Worm (Caenorhabditis elegans): Measurements from ENCODE around the gene F31E9.6.

The F31E9.6 gene

DNA sequence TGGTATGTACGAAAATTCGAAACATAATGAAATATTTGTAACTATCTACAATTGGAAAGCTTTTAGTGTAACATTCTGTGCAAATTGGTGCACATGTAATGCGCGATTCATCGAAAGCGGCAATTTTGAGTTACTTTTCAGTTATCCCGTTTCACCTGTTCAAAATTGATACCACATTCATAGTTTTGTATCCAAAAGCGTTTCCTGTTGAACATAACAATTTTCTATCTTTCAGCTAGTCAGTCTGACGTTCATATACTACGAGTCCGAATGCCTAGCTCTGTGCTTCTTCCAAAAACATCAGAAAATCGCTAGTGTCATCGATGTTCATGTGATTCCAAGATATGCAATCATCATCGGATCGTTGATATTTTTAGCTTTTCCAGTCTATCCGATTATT lies 11.6 kb downstream of the F31E9.6 start:
- TF ChIP-seq ceh-16 (tag; optimal IDR thresholded peaks at IDR 0.05) (no peak), unc-62 (GFP tag; optimal IDR thresholded peaks at IDR 0.05) (no peak), lin-39 (tag; optimal IDR thresholded peaks at IDR 0.05) (no peak), elt-2 (tag; optimal IDR thresholded peaks at IDR 0.05) (no peak), fkh-2 (tag; optimal IDR thresholded peaks at IDR 0.05) (no peak), skn-1 (tag; optimal IDR thresholded peaks at IDR 0.05) (no peak)

DNA sequence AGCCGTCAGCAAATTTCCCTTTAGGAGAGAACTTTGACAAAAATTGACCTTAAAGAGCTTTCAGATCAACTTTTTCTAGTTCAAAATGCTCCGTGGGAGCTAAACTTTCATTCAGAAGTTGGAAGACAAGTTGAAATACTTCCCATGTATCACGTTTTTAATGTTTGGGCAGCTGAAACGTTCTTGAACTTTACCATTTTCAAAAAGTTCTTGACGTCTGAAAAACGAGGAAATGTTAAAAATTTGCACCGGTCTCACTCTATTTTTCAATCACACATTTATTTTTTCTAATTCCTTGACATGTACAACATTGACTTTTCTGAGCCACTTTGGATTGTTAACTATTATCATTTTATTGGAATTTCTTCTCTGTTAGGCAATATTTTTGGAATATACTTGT lies 12.2 kb downstream of the F31E9.6 start, which contains the start of gene sri-70:
TSS of gene sri-70 (plus strand) at position 301 of the 400 bp plus-strand sequence.
- TF ChIP-seq elt-3 (tag; optimal IDR thresholded peaks at IDR 0.05) (no peak), nhr-25 (tag; optimal IDR thresholded peaks at IDR 0.05) (no peak), nhr-28 (tag; optimal IDR thresholded peaks at IDR 0.05) (no peak), nfya-1 (tag; optimal IDR thresholded peaks at IDR 0.05; ENCODE audit: insufficient read depth) (no peak), daf-12 (tag; optimal IDR thresholded peaks at IDR 0.05) (no peak), eor-1 (tag; optimal IDR thresholded peaks at IDR 0.05) (no peak), nhr-12 (tag; optimal IDR thresholded peaks at IDR 0.05) (no peak), nhr-77 (tag; optimal IDR thresholded peaks at IDR 0.05) (no peak), ceh-82 (tag; optimal IDR thresholded peaks at IDR 0.05) (no peak), sea-2 (GFP tag; optimal IDR thresholded peaks at IDR 0.05) (no peak)

DNA sequence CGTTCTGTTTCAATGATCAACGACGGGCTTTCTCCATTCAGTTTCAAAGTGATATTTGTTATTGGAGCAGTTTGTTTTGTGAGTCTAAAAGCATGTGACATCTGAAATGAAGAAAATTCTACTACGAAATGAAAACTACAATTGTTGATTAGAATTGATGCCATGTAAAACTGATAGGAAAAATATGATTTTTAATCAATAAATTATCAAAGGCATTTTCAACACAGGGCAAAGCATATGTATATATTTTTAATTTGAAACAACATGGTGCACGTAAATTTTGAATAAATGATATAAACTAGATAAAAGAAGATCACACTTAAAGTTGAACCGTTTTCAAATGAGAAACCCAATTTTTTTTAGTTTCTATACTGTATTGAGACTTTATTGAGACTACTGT lies 13.6 kb downstream of the F31E9.6 start, which contains the start of gene K10G4.5:
TSS of gene K10G4.5 (minus strand) at position 101 of the 400 bp plus-strand sequence.
- TF ChIP-seq aly-2 (tag; optimal IDR thresholded peaks at IDR 0.05) (no peak), nhr-67 (tag; optimal IDR thresholded peaks at IDR 0.05) (no peak), elt-2 (tag; optimal IDR thresholded peaks at IDR 0.05) (peak; percentile 10)

DNA sequence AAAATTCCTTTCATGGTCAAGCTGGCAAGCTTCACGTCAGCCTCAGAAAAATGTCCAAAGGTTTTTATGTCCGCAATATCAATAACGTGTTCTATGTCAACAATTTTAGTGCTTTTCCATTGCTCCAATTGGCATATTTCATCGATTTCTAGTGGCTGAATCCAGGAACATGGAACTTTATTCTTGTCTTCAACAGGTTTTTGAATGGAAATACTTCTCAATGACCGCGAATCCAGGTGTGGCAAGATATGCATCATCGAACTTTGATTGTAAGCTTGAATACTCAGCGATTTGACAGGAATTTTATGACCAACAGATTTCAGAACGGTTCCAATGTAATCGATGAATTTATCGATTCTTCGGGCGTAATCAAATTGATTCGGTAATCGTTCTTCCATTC lies 16.3 kb downstream of the F31E9.6 start:
- TF ChIP-seq nhr-23 (tag; optimal IDR thresholded peaks at IDR 0.05) (no peak), unc-39 (tag; optimal IDR thresholded peaks at IDR 0.05) (no peak), elt-3 (tag; optimal IDR thresholded peaks at IDR 0.05) (no peak), ztf-11 (tag; optimal IDR thresholded peaks at IDR 0.05) (no peak), nhr-76 (tag; optimal IDR thresholded peaks at IDR 0.05) (no peak), ZK546.5 (tag; optimal IDR thresholded peaks at IDR 0.05) (no peak), R02D3.7 (tag; optimal IDR thresholded peaks at IDR 0.05) (no peak)

DNA sequence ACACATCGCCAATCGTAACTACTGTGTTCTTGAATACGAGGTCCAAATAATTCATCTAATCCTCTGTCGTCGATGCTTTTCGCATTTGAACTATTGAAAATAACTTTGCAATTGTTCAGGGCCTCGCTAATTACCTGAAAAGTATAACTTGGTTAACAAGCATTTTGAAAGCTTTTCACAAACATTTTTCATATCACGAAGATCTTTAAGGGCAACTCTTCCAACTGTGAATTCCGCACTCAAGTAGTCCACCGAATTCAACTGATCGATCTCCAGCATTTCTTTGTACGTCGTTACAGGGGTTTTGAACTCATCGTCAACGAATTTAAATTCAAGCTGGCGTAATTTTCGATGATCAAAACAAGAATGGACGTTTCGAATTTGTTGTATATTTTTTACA lies 18.5 kb downstream of the F31E9.6 start:
- TF ChIP-seq egl-5 (tag; optimal IDR thresholded peaks at IDR 0.05): no peak
- TF ChIP-seq lin-15B (tag; optimal IDR thresholded peaks at IDR 0.05): no peak
- TF ChIP-seq ZK546.5 (tag; optimal IDR thresholded peaks at IDR 0.05): no peak
- TF ChIP-seq unc-39 (tag; optimal IDR thresholded peaks at IDR 0.05): no peak
- no peak for TF ChIP-seq ceh-9 (tag; optimal IDR thresholded peaks at IDR 0.05)
- no peak for TF ChIP-seq nhr-28 (tag; optimal IDR thresholded peaks at IDR 0.05)
- no peak for TF ChIP-seq snpc-4 (tag; optimal IDR thresholded peaks at IDR 0.05)
- no peak for TF ChIP-seq ama-1 (optimal IDR thresholded peaks at IDR 0.05)
- TF ChIP-seq R02D3.7 (tag; optimal IDR thresholded peaks at IDR 0.05): no peak
- TF ChIP-seq fos-1 (tag; optimal IDR thresholded peaks at IDR 0.05): no peak
- TF ChIP-seq aly-2 (tag; optimal IDR thresholded peaks at IDR 0.05): no peak
- no peak for TF ChIP-seq mdl-1 (tag; optimal IDR thresholded peaks at IDR 0.05)
- no peak for TF ChIP-seq pqm-1 (tag; optimal IDR thresholded peaks at IDR 0.05)

DNA sequence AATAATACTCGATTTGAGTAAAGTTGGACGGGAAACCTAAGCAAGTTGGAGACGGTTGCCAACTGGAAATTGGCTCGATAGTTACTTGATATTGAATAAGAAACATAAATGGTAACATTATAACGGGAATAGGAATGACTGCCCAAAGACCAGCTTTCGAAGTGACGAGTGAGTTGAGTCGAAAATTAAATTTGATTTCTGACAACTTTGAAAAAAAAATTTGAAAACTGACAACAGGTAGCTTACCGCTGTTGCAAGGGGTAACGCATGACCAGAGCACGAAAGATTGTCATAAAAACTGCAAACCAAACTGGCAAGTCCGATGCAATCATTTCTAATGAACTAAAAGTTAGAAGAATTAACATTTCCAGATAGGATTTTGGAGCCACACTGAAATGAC lies 22.2 kb downstream of the F31E9.6 start:
- TF ChIP-seq ceh-82 (tag; optimal IDR thresholded peaks at IDR 0.05) (no peak), lsy-12 (tag; optimal IDR thresholded peaks at IDR 0.05) (no peak), egl-5 (tag; optimal IDR thresholded peaks at IDR 0.05) (no peak), nhr-11 (tag; optimal IDR thresholded peaks at IDR 0.05) (no peak), skn-1 (tag; optimal IDR thresholded peaks at IDR 0.05) (no peak), tbx-2 (tag; optimal IDR thresholded peaks at IDR 0.05) (no peak), hmg-11 (tag; optimal IDR thresholded peaks at IDR 0.05) (no peak), pha-4 (tag; optimal IDR thresholded peaks at IDR 0.05) (no peak), nhr-67 (tag; optimal IDR thresholded peaks at IDR 0.05) (no peak), daf-12 (tag; optimal IDR thresholded peaks at IDR 0.05) (no peak), nhr-76 (tag; optimal IDR thresholded peaks at IDR 0.05) (no peak), nhr-28 (tag; optimal IDR thresholded peaks at IDR 0.05) (no peak), R02D3.7 (tag; optimal IDR thresholded peaks at IDR 0.05) (no peak), elt-2 (tag; optimal IDR thresholded peaks at IDR 0.05) (no peak), ama-1 (optimal IDR thresholded peaks at IDR 0.05) (no peak), sea-2 (GFP tag; optimal IDR thresholded peaks at IDR 0.05) (no peak)

Data from whole organism, L3 larva.